Worm (Caenorhabditis elegans): ENCODE data around the gene pfd-5.

Gene pfd-5

ce11 chrIII:7155631-7156030 lies 43.1 kb downstream of the pfd-5 start (continued):
- TF ChIP-seq elt-3 (tag; optimal IDR thresholded peaks at IDR 0.05), result peak in 3 of 6 experiments; percentile 16 to 85 (median 49)
- no peak for TF ChIP-seq F16B12.6 (tag; optimal IDR thresholded peaks at IDR 0.05)
- peak; percentile 96 for TF ChIP-seq tbx-2 (tag; optimal IDR thresholded peaks at IDR 0.05)
- TF ChIP-seq rnt-1 (tag; optimal IDR thresholded peaks at IDR 0.05), result peak; percentile 90
- no peak for TF ChIP-seq ceh-90 (tag; optimal IDR thresholded peaks at IDR 0.05)
- TF ChIP-seq unc-86 (tag; optimal IDR thresholded peaks at IDR 0.05), result peak; percentile 97
- no peak for TF ChIP-seq vab-15 (tag; optimal IDR thresholded peaks at IDR 0.05)
- TF ChIP-seq grh-1 (GFP tag; IDR thresholded peaks at IDR 0.05), result peak; percentile 77
- TF ChIP-seq ces-1 (GFP tag; optimal IDR thresholded peaks at IDR 0.05), result no peak
- peak; percentile 80 for TF ChIP-seq elt-2 (tag; optimal IDR thresholded peaks at IDR 0.05)
- TF ChIP-seq pag-3 (tag; optimal IDR thresholded peaks at IDR 0.05; ENCODE audit: borderline replicate concordance, insufficient read depth), result no peak
- TF ChIP-seq nhr-77 (tag; optimal IDR thresholded peaks at IDR 0.05), result peak; percentile 86
- TF ChIP-seq lin-35 (GFP tag; optimal IDR thresholded peaks at IDR 0.05), result peak; percentile 78 to 83
- peak; percentile 95 for TF ChIP-seq nhr-20 (tag; optimal IDR thresholded peaks at IDR 0.05)
- TF ChIP-seq egl-27 (tag; optimal IDR thresholded peaks at IDR 0.05), result peak; percentile 100
- TF ChIP-seq egl-13 (tag; optimal IDR thresholded peaks at IDR 0.05), result peak; percentile 82
- TF ChIP-seq nhr-85 (tag), result peak; percentile 97
- TF ChIP-seq nhr-76 (tag; optimal IDR thresholded peaks at IDR 0.05), result no peak
- TF ChIP-seq fkh-10 (GFP tag; optimal IDR thresholded peaks at IDR 0.05), result peak; percentile 91
- TF ChIP-seq lin-15B (tag; optimal IDR thresholded peaks at IDR 0.05), result peak; percentile 66
- peak; percentile 52 for TF ChIP-seq nhr-237 (tag; optimal IDR thresholded peaks at IDR 0.05)
- peak; percentile 82 for TF ChIP-seq pax-3 (tag; optimal IDR thresholded peaks at IDR 0.05)
- TF ChIP-seq nhr-47 (tag; optimal IDR thresholded peaks at IDR 0.05), result peak; percentile 95
- TF ChIP-seq nhr-11 (tag; optimal IDR thresholded peaks at IDR 0.05), result peak; percentile 92
- peak; percentile 68 for TF ChIP-seq snpc-4 (tag; optimal IDR thresholded peaks at IDR 0.05)
- peak; percentile 71 for TF ChIP-seq unc-98 (GFP tag; IDR thresholded peaks at IDR 0.05)
- TF ChIP-seq nhr-84 (tag; optimal IDR thresholded peaks at IDR 0.05), result no peak
- TF ChIP-seq ceh-88 (GFP tag; IDR thresholded peaks at IDR 0.05), result peak; percentile 68
- TF ChIP-seq fos-1 (tag; optimal IDR thresholded peaks at IDR 0.05), result peak; percentile 91
- peak; percentile 93 for TF ChIP-seq isw-1 (GFP tag; IDR thresholded peaks at IDR 0.05)
- TF ChIP-seq mab-9 (GFP tag; IDR thresholded peaks at IDR 0.05), result peak; percentile 82
- no peak for TF ChIP-seq C34B4.2 (tag; optimal IDR thresholded peaks at IDR 0.05)

ce11 chrIII:7154526-7154925 lies 44.2 kb downstream of the pfd-5 start:
- TF ChIP-seq snu-23 (GFP tag; optimal IDR thresholded peaks at IDR 0.05) (peak; percentile 35), hlh-4 (tag; optimal IDR thresholded peaks at IDR 0.05) (no peak), zip-4 (GFP tag; optimal IDR thresholded peaks at IDR 0.05) (no peak), blmp-1 (tag; optimal IDR thresholded peaks at IDR 0.05) (peak; percentile 3), C34B4.2 (tag; optimal IDR thresholded peaks at IDR 0.05) (no peak), sup-37 (GFP tag; optimal IDR thresholded peaks at IDR 0.05) (no peak), aly-2 (tag; optimal IDR thresholded peaks at IDR 0.05) (no peak), ztf-4 (tag; optimal IDR thresholded peaks at IDR 0.05) (no peak), efl-3 (GFP tag; optimal IDR thresholded peaks at IDR 0.05) (no peak), tlp-1 (tag; optimal IDR thresholded peaks at IDR 0.05) (no peak), mep-1 (tag; optimal IDR thresholded peaks at IDR 0.05) (no peak), pax-3 (tag; optimal IDR thresholded peaks at IDR 0.05) (no peak), nhr-76 (tag; optimal IDR thresholded peaks at IDR 0.05) (no peak), irx-1 (tag; optimal IDR thresholded peaks at IDR 0.05) (no peak), dpl-1 (GFP tag; optimal IDR thresholded peaks at IDR 0.05) (peak in 1 of 3 experiments; percentile 8), nhr-47 (tag; optimal IDR thresholded peaks at IDR 0.05) (no peak), aha-1 (tag; optimal IDR thresholded peaks at IDR 0.05) (no peak), mdl-1 (tag; optimal IDR thresholded peaks at IDR 0.05) (no peak), ceh-63 (GFP tag; optimal IDR thresholded peaks at IDR 0.05) (no peak), nhr-28 (tag; optimal IDR thresholded peaks at IDR 0.05) (no peak), fos-1 (tag; optimal IDR thresholded peaks at IDR 0.05) (no peak), mab-9 (GFP tag; IDR thresholded peaks at IDR 0.05) (no peak), unc-62 (GFP tag; optimal IDR thresholded peaks at IDR 0.05) (no peak), ztf-11 (tag; optimal IDR thresholded peaks at IDR 0.05) (no peak), nhr-85 (tag) (no peak), nhr-71 (tag; optimal IDR thresholded peaks at IDR 0.05) (peak; percentile 31), vab-15 (tag; optimal IDR thresholded peaks at IDR 0.05) (no peak), lir-3 (tag; optimal IDR thresholded peaks at IDR 0.05; ENCODE audit: poor library complexity) (no peak), nhr-11 (tag; optimal IDR thresholded peaks at IDR 0.05) (no peak)

All from whole organism, L1 larva.